Worm (Caenorhabditis elegans) whole organism, midembryonic: ENCODE results near the gene ZK829.3.

ENCODE experiments used
- T22C8.4 ChIP-seq: fragments of 200-800 bp; sonication (Bioruptor generic); IDR thresholded peaks from 2 replicates; pipeline ENCODE4 v1.3.6; 2022; ENCODE audit warnings: missing genetic modification characterization, missing compliant biosample characterization
- cog-1 ChIP-seq: sonication (generic microtip); optimal IDR thresholded peaks from 2 replicates; lab custom pipeline; 2016; ENCODE audit warnings: missing genetic modification characterization, missing compliant biosample characterization
- klf-2 ChIP-seq: fragments of 200-800 bp; sonication (Bioruptor generic); conservative IDR thresholded peaks from 2 replicates; pipeline ENCODE4 v1.3.6; 2022; ENCODE audit warnings: missing genetic modification reagents, missing genetic modification characterization, missing compliant biosample characterization
- med-1 ChIP-seq: sonication (generic microtip); optimal IDR thresholded peaks from 2 replicates; lab custom pipeline; 2017; ENCODE audit warnings: missing genetic modification characterization, mild to moderate bottlenecking, missing compliant biosample characterization, antibody characterized with exemption, missing genetic modification reagents; ENCODE audit not compliant: insufficient read depth
- ref-1 ChIP-seq: fragments of 200-800 bp; sonication (Bioruptor generic); conservative IDR thresholded peaks from 2 replicates; pipeline ENCODE4 v1.3.6; 2022; ENCODE audit warnings: missing genetic modification reagents, missing genetic modification characterization, missing compliant biosample characterization
- tab-1 ChIP-seq: fragments of 200-800 bp; sonication (Bioruptor generic); IDR thresholded peaks from 2 replicates; pipeline ENCODE4 v1.3.6; 2022; ENCODE audit warnings: missing genetic modification characterization, missing compliant biosample characterization
- ztf-23 ChIP-seq: fragments of 200-800 bp; sonication (Bioruptor generic); IDR thresholded peaks from 2 replicates; pipeline ENCODE4 v1.3.6; 2022; ENCODE audit warnings: missing genetic modification reagents, missing genetic modification characterization, missing compliant biosample characterization
- ztf-29 ChIP-seq: fragments of 200-800 bp; sonication (Bioruptor generic); IDR thresholded peaks from 2 replicates; pipeline ENCODE4 v1.3.6; 2022; ENCODE audit warnings: missing genetic modification reagents, missing genetic modification characterization, missing compliant biosample characterization

ce11 chrIV:11955592-11955991, 10.1 kb upstream of the ZK829.3 start:
- TF ChIP-seq tab-1 (GFP tag; lab: Robert Waterston, UW) = no peak
- no peak for TF ChIP-seq klf-2 (GFP tag; lab: Robert Waterston, UW)
- TF ChIP-seq cog-1 (tag; lab: Kevin White, UChicago) = no peak
- TF ChIP-seq T22C8.4 (GFP tag; lab: Robert Waterston, UW) = no peak
- TF ChIP-seq ztf-23 (GFP tag; lab: Robert Waterston, UW) = no peak
- no peak for TF ChIP-seq ref-1 (GFP tag; lab: Robert Waterston, UW)
- no peak for TF ChIP-seq ztf-29 (GFP tag; lab: Robert Waterston, UW)
- TF ChIP-seq med-1 (GFP tag; lab: Kevin White, UChicago) = no peak
